Fruit fly (Drosophila melanogaster) whole organism, prepupa: ENCODE results near the gene Rim2.

Source experiments
- Blimp-1 ChIP-seq: fragments of 200-800 bp; sonication (Bioruptor generic); optimal IDR thresholded peaks from 3 replicates; lab custom pipeline; 2017; ENCODE audit warnings: missing biosample characterization, missing genetic modification characterization, mild to moderate bottlenecking, moderate library complexity, missing genetic modification reagents
- CG10669 ChIP-seq: fragments of 200-800 bp; sonication (Bioruptor generic); optimal IDR thresholded peaks from 3 replicates; lab custom pipeline; 2018; ENCODE audit warnings: missing biosample characterization, mild to moderate bottlenecking, missing genetic modification characterization, moderate library complexity
- CG11294 ChIP-seq: fragments of 200-800 bp; sonication (Bioruptor generic); IDR thresholded peaks from 2 replicates; pipeline ENCODE4 v1.3.6; 2022; ENCODE audit warnings: missing biosample characterization, missing genetic modification characterization
- CG11762 ChIP-seq: fragments of 200-800 bp; sonication (Bioruptor generic); optimal IDR thresholded peaks from 3 replicates; lab custom pipeline; 2016; ENCODE audit warnings: missing biosample characterization, missing genetic modification characterization; ENCODE audit not compliant: insufficient read depth
- CG15336 ChIP-seq: fragments of 200-800 bp; sonication (Bioruptor generic); IDR thresholded peaks from 2 replicates; pipeline ENCODE4 v1.3.6; 2022; ENCODE audit warnings: missing biosample characterization, missing genetic modification characterization
- CG1621 ChIP-seq: fragments of 200-800 bp; sonication (Bioruptor generic); optimal IDR thresholded peaks from 3 replicates; lab custom pipeline; 2018; ENCODE audit warnings: missing biosample characterization, mild to moderate bottlenecking, missing genetic modification characterization
- CG16779 ChIP-seq: fragments of 200-800 bp; sonication (Bioruptor generic); optimal IDR thresholded peaks from 3 replicates; lab custom pipeline; 2017; ENCODE audit warnings: missing biosample characterization, mild to moderate bottlenecking, missing genetic modification characterization
- CG3032 ChIP-seq: fragments of 200-800 bp; optimal IDR thresholded peaks from 2 replicates; lab custom pipeline; 2019; ENCODE audit warnings: missing biosample characterization, mild to moderate bottlenecking, missing genetic modification characterization, moderate library complexity
- CG34406 ChIP-seq: fragments of 200-800 bp; sonication (Bioruptor generic); optimal IDR thresholded peaks from 3 replicates; lab custom pipeline; 2016; ENCODE audit warnings: missing biosample characterization, missing genetic modification characterization
- CG3919 ChIP-seq: fragments of 200-800 bp; sonication (Bioruptor generic); optimal IDR thresholded peaks from 3 replicates; lab custom pipeline; 2016; ENCODE audit warnings: missing biosample characterization, missing genetic modification characterization
- CG4318 ChIP-seq: fragments of 200-800 bp; sonication (Bioruptor generic); optimal IDR thresholded peaks from 3 replicates; lab custom pipeline; 2017; ENCODE audit warnings: missing biosample characterization, mild to moderate bottlenecking, missing genetic modification characterization
- CG6163 ChIP-seq: fragments of 200-800 bp; sonication (Bioruptor generic); IDR thresholded peaks from 3 replicates; pipeline ENCODE4 v1.3.6; 2022; ENCODE audit warnings: missing biosample characterization, missing genetic modification characterization
- CG6276 ChIP-seq: fragments of 200-800 bp; sonication (Bioruptor generic); optimal IDR thresholded peaks from 2 replicates; lab custom pipeline; 2017; ENCODE audit warnings: missing biosample characterization, mild to moderate bottlenecking, missing genetic modification characterization
- CG6792 ChIP-seq: fragments of 200-800 bp; sonication (Bioruptor generic); optimal IDR thresholded peaks from 3 replicates; lab custom pipeline; 2016; ENCODE audit warnings: missing biosample characterization, missing genetic modification characterization
- CG7368 ChIP-seq: fragments of 200-800 bp; sonication (Bioruptor generic); optimal IDR thresholded peaks from 3 replicates; lab custom pipeline; 2016; ENCODE audit warnings: missing biosample characterization, missing genetic modification characterization
- CG8119 ChIP-seq: fragments of 200-800 bp; sonication (Bioruptor generic); IDR thresholded peaks from 3 replicates; pipeline ENCODE4 v1.3.6; 2022; ENCODE audit warnings: missing biosample characterization, missing genetic modification characterization
- CG8319 ChIP-seq: fragments of 200-800 bp; sonication (Bioruptor generic); optimal IDR thresholded peaks from 3 replicates; lab custom pipeline; 2016; ENCODE audit warnings: missing biosample characterization, missing genetic modification characterization
- CG8632 ChIP-seq: fragments of 200-800 bp; sonication (Bioruptor generic); optimal IDR thresholded peaks from 3 replicates; lab custom pipeline; 2016; ENCODE audit warnings: missing biosample characterization, missing genetic modification characterization
- CG9139 ChIP-seq: fragments of 200-800 bp; sonication (Bioruptor generic); optimal IDR thresholded peaks from 3 replicates; lab custom pipeline; 2017; ENCODE audit warnings: missing biosample characterization, mild to moderate bottlenecking, missing genetic modification characterization
- Eip75B ChIP-seq: fragments of 200-800 bp; sonication (Bioruptor generic); optimal IDR thresholded peaks from 3 replicates; lab custom pipeline; 2016; ENCODE audit warnings: missing biosample characterization, missing genetic modification characterization
- Eip78C ChIP-seq: fragments of 200-800 bp; sonication (Bioruptor generic); peaks from one replicate; lab custom pipeline; 2016; ENCODE audit warnings: missing biosample characterization, missing genetic modification characterization
- Eip93F ChIP-seq: fragments of 200-800 bp; sonication (Bioruptor generic); optimal IDR thresholded peaks from 2 replicates; lab custom pipeline; 2016; ENCODE audit warnings: missing biosample characterization, mild to moderate bottlenecking, missing genetic modification characterization
- Ets96B ChIP-seq: fragments of 200-800 bp; optimal IDR thresholded peaks from 2 replicates; lab custom pipeline; 2019; ENCODE audit warnings: missing biosample characterization, mild to moderate bottlenecking, missing genetic modification characterization, moderate library complexity
- Gug ChIP-seq: fragments of 200-800 bp; sonication (Bioruptor generic); IDR thresholded peaks from 2 replicates; pipeline ENCODE4 v1.3.6; 2022; ENCODE audit warnings: missing biosample characterization, missing genetic modification characterization
- Hr38 ChIP-seq: sonication (Bioruptor generic); optimal IDR thresholded peaks from 2 replicates; lab custom pipeline; 2016; ENCODE audit warnings: missing biosample characterization, missing genetic modification characterization
- Hr39 ChIP-seq: fragments of 200-800 bp; sonication (Bioruptor generic); optimal IDR thresholded peaks from 2 replicates; lab custom pipeline; 2016; ENCODE audit warnings: missing biosample characterization, missing genetic modification characterization
- Hr4 ChIP-seq: fragments of 200-800 bp; sonication (Bioruptor generic); optimal IDR thresholded peaks from 3 replicates; lab custom pipeline; 2016; ENCODE audit warnings: missing biosample characterization, missing genetic modification characterization
- Lpt ChIP-seq: fragments of 200-800 bp; sonication (Bioruptor generic); optimal IDR thresholded peaks from 3 replicates; lab custom pipeline; 2016; ENCODE audit warnings: missing biosample characterization, missing genetic modification characterization
- OdsH ChIP-seq: fragments of 200-800 bp; sonication (Bioruptor generic); optimal IDR thresholded peaks from 3 replicates; lab custom pipeline; 2016; ENCODE audit warnings: missing biosample characterization, missing genetic modification characterization
- Smox ChIP-seq: fragments of 200-800 bp; sonication (Bioruptor generic); optimal IDR thresholded peaks from 3 replicates; lab custom pipeline; 2016; ENCODE audit warnings: missing biosample characterization, missing genetic modification characterization
- Sox102F ChIP-seq: fragments of 200-800 bp; sonication (Bioruptor generic); optimal IDR thresholded peaks from 2 replicates; lab custom pipeline; 2016; ENCODE audit warnings: missing biosample characterization, mild to moderate bottlenecking, missing genetic modification characterization
- Sox15 ChIP-seq: fragments of 200-800 bp; sonication (Bioruptor generic); optimal IDR thresholded peaks from 3 replicates; lab custom pipeline; 2016; ENCODE audit warnings: missing biosample characterization, missing genetic modification characterization
- achi ChIP-seq: fragments of 200-800 bp; sonication (Bioruptor generic); optimal IDR thresholded peaks from 3 replicates; lab custom pipeline; 2016; ENCODE audit warnings: missing biosample characterization, missing genetic modification characterization
- acj6 ChIP-seq: fragments of 200-800 bp; sonication (Bioruptor generic); optimal IDR thresholded peaks from 3 replicates; lab custom pipeline; 2016; ENCODE audit warnings: missing biosample characterization, missing genetic modification characterization
- cyc ChIP-seq: fragments of 200-800 bp; sonication (Bioruptor generic); optimal IDR thresholded peaks from 3 replicates; lab custom pipeline; 2016; ENCODE audit warnings: missing biosample characterization, missing genetic modification characterization
- dac ChIP-seq: fragments of 200-800 bp; sonication (Bioruptor generic); optimal IDR thresholded peaks from 2 replicates; lab custom pipeline; 2017; ENCODE audit warnings: missing biosample characterization, mild to moderate bottlenecking, missing genetic modification characterization
- eg ChIP-seq: fragments of 200-800 bp; sonication (Bioruptor generic); IDR thresholded peaks from 3 replicates; pipeline ENCODE4 v1.3.6; 2022; ENCODE audit warnings: missing biosample characterization, missing genetic modification characterization
- esn ChIP-seq: fragments of 200-800 bp; sonication (Bioruptor generic); optimal IDR thresholded peaks from 2 replicates; lab custom pipeline; 2016; ENCODE audit warnings: missing biosample characterization, mild to moderate bottlenecking, missing genetic modification characterization, moderate library complexity
- fd59A ChIP-seq: fragments of 200-800 bp; sonication (Bioruptor generic); optimal IDR thresholded peaks from 2 replicates; lab custom pipeline; 2017; ENCODE audit warnings: missing biosample characterization, mild to moderate bottlenecking, missing genetic modification characterization, missing genetic modification reagents
- fkh ChIP-seq: fragments of 200-800 bp; sonication (Bioruptor generic); optimal IDR thresholded peaks from 3 replicates; lab custom pipeline; 2017; ENCODE audit warnings: missing biosample characterization, mild to moderate bottlenecking, missing genetic modification characterization, moderate library complexity
- lz ChIP-seq: fragments of 200-800 bp; sonication (Bioruptor generic); optimal IDR thresholded peaks from 3 replicates; lab custom pipeline; 2016; ENCODE audit warnings: missing biosample characterization, missing genetic modification characterization
- net ChIP-seq: fragments of 200-800 bp; sonication (Bioruptor generic); optimal IDR thresholded peaks from 3 replicates; lab custom pipeline; 2016; ENCODE audit warnings: missing biosample characterization, missing genetic modification characterization
- pdm3 ChIP-seq: fragments of 200-800 bp; sonication (Bioruptor generic); optimal IDR thresholded peaks from 3 replicates; lab custom pipeline; 2016; ENCODE audit warnings: missing biosample characterization, missing genetic modification characterization
- salr ChIP-seq, 2 experiments: fragments of 200-800 bp; sonication (Bioruptor generic); optimal IDR thresholded peaks; 3 replicates each; lab custom pipeline; 2016 to 2018; ENCODE audit warnings: missing biosample characterization in 2 of 2, missing genetic modification characterization in 2 of 2, mild to moderate bottlenecking in 1 of 2
- spab ChIP-seq: fragments of 200-800 bp; sonication (Bioruptor generic); optimal IDR thresholded peaks from 2 replicates; lab custom pipeline; 2017; ENCODE audit warnings: missing biosample characterization, mild to moderate bottlenecking, missing genetic modification characterization, missing genetic modification reagents
- ss ChIP-seq, 2 experiments: fragments of 200-800 bp; sonication (Bioruptor generic); optimal IDR thresholded peaks; 2 replicates in 1 of 2; 3 replicates in 1 of 2; lab custom pipeline; 2017 to 2018; ENCODE audit warnings: mild to moderate bottlenecking in 2 of 2, missing biosample characterization in 2 of 2, missing genetic modification characterization in 2 of 2, moderate library complexity in 1 of 2
- svp ChIP-seq: fragments of 200-800 bp; sonication (Bioruptor generic); peaks from one replicate; lab custom pipeline; 2016; ENCODE audit warnings: missing biosample characterization, missing genetic modification characterization
- topi ChIP-seq: fragments of 200-800 bp; sonication (Bioruptor generic); optimal IDR thresholded peaks from 3 replicates; lab custom pipeline; 2016; ENCODE audit warnings: missing biosample characterization, missing genetic modification characterization
- vri ChIP-seq: fragments of 200-800 bp; sonication (Bioruptor generic); optimal IDR thresholded peaks from 3 replicates; lab custom pipeline; 2016; ENCODE audit warnings: missing biosample characterization, mild to moderate bottlenecking, missing genetic modification characterization

Rim2 gene

DNA sequence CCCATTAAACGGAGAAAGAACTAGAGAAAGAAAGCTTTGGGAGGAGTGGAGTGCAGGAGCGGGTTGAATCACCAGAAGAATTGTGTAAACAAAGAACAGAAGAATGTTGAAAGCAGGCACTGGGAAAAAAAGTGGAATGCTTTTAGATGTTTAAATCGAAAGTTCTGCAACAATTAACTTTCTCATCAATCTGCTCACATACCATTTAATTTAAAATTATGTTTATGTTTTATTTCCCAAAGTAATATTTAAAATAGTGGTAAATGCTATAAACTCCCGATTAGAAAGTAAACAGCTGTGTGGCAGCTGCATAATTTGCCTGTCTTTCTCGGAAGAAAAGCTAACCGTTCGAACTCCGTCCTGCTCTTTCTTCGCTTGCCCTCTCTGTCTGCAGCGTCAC lies 13.9 kb upstream of the Rim2 start (continued):
- TF ChIP-seq Hr39 (GFP tag; lab: Kevin White, UChicago) (no peak), net (GFP tag; lab: Kevin White, UChicago) (peak; percentile 25), topi (GFP tag; lab: Kevin White, UChicago) (peak; percentile 23)

dm6 chr2L:1737057-1737581 lies 12.9 kb upstream of the Rim2 start:
- peak; percentile 88 for TF ChIP-seq CG7368 (GFP tag; lab: Kevin White, UChicago)
- TF ChIP-seq salr (GFP tag; optimal IDR thresholded peaks at IDR 0.05; lab: Kevin White, UChicago) = peak; percentile 39 to 96
- TF ChIP-seq esn (GFP tag; lab: Kevin White, UChicago) = peak; percentile 81
- peak; percentile 90 for TF ChIP-seq CG11762 (GFP tag; lab: Kevin White, UChicago)
- peak; percentile 78 for TF ChIP-seq CG10669 (GFP tag; lab: Kevin White, UChicago)
- peak; percentile 91 for TF ChIP-seq CG6792
- TF ChIP-seq Sox15 (GFP tag; lab: Kevin White, UChicago) = peak; percentile 75
- peak; percentile 68 for TF ChIP-seq CG3032 (tag; lab: Kevin White, UChicago)
- peak; percentile 80 for TF ChIP-seq Ets96B (tag; lab: Kevin White, UChicago)
- peak; percentile 95 for TF ChIP-seq CG6276 (GFP tag; lab: Kevin White, UChicago)
- peak; percentile 49 for TF ChIP-seq CG9139 (GFP tag; lab: Kevin White, UChicago)
- peak; percentile 97 for TF ChIP-seq CG15336 (GFP tag; lab: Robert Waterston, UW)
- TF ChIP-seq ss (GFP tag; optimal IDR thresholded peaks at IDR 0.05; lab: Kevin White, UChicago) = peak in 1 of 2 experiments; percentile 65
- peak; percentile 94 for TF ChIP-seq eg
- peak; percentile 65 for TF ChIP-seq spab (GFP tag; lab: Kevin White, UChicago)
- peak; percentile 97 for TF ChIP-seq CG8119 (GFP tag; lab: Robert Waterston, UW)
- TF ChIP-seq pdm3 (GFP tag; lab: Kevin White, UChicago) = peak; percentile 94
- TF ChIP-seq svp = peak; percentile 83
- peak; percentile 52 for TF ChIP-seq vri
- peak; percentile 97 for TF ChIP-seq Eip78C (GFP tag; lab: Kevin White, UChicago)
- no peak for TF ChIP-seq Eip93F (GFP tag; lab: Kevin White, UChicago)
- TF ChIP-seq Hr38 = peak; percentile 67
- TF ChIP-seq acj6 = peak; percentile 92
- peak; percentile 88 for TF ChIP-seq CG6163 (GFP tag; lab: Robert Waterston, UW)
- peak; percentile 76 for TF ChIP-seq lz (GFP tag; lab: Kevin White, UChicago)
- peak; percentile 76 for TF ChIP-seq Hr39 (GFP tag; lab: Kevin White, UChicago)
- TF ChIP-seq CG34406 (GFP tag; lab: Kevin White, UChicago) = peak; percentile 79
- TF ChIP-seq fkh = peak; percentile 45
- peak; percentile 90 for TF ChIP-seq CG1621 (tag; lab: Kevin White, UChicago)
- TF ChIP-seq Blimp-1 (GFP tag; lab: Kevin White, UChicago) = no peak
- peak; percentile 99 for TF ChIP-seq Hr4 (GFP tag; lab: Kevin White, UChicago)
- peak; percentile 82 for TF ChIP-seq CG8632
- peak; percentile 74 for TF ChIP-seq cyc (GFP tag; lab: Kevin White, UChicago)
- TF ChIP-seq Eip75B (GFP tag; lab: Kevin White, UChicago) = peak; percentile 90
- peak; percentile 47 for TF ChIP-seq fd59A (GFP tag; lab: Kevin White, UChicago)
- peak; percentile 58 for TF ChIP-seq Smox (GFP tag; lab: Kevin White, UChicago)
- TF ChIP-seq achi (GFP tag; lab: Kevin White, UChicago) = peak; percentile 94
- peak; percentile 74 for TF ChIP-seq topi (GFP tag; lab: Kevin White, UChicago)
- TF ChIP-seq CG16779 (tag; lab: Kevin White, UChicago) = peak; percentile 81
- peak; percentile 96 for TF ChIP-seq OdsH (GFP tag; lab: Kevin White, UChicago)
- TF ChIP-seq CG3919 = peak; percentile 93
- TF ChIP-seq Sox102F (GFP tag; lab: Kevin White, UChicago) = peak; percentile 74
- TF ChIP-seq Lpt = peak; percentile 95
- peak; percentile 83 for TF ChIP-seq CG8319
- TF ChIP-seq Gug (GFP tag; lab: Robert Waterston, UW) = peak; percentile 94
- peak; percentile 93 for TF ChIP-seq net (GFP tag; lab: Kevin White, UChicago)
- TF ChIP-seq dac (GFP tag; lab: Kevin White, UChicago) = peak; percentile 96
- peak; percentile 97 for TF ChIP-seq CG4318 (GFP tag; lab: Kevin White, UChicago)
- peak; percentile 90 for TF ChIP-seq CG11294 (GFP tag; lab: Robert Waterston, UW)
